Fruit fly (Drosophila melanogaster): ENCODE data around the gene CG31269.
A peak's percentile ranks its signal among the peaks of the same experiment; 100 is the strongest.

Gene CG31269

dm6 chr3R:17126838-17127237 lies at the start of gene CG31269, which contains the start of gene CG17477:
Gene CG31269, plus strand, starts transcription at chr3R:17127126.
Gene CG17477, minus strand, starts transcription at chr3R:17126938.
- TF ChIP-seq Hr51 (GFP tag; optimal IDR thresholded peaks at IDR 0.05) (no peak), CG3281 (GFP tag; optimal IDR thresholded peaks at IDR 0.05) (no peak), Nf-YC (tag; optimal IDR thresholded peaks at IDR 0.05) (no peak), zfh2 (GFP tag; optimal IDR thresholded peaks at IDR 0.05) (no peak), CG8478 (optimal IDR thresholded peaks at IDR 0.05) (no peak), CG31388 (GFP tag; optimal IDR thresholded peaks at IDR 0.05) (no peak), CG15073 (GFP tag; optimal IDR thresholded peaks at IDR 0.05) (no peak), chn (GFP tag; optimal IDR thresholded peaks at IDR 0.05) (no peak), Hey (tag; optimal IDR thresholded peaks at IDR 0.05) (no peak), CG32767 (GFP tag; IDR thresholded peaks at IDR 0.05) (no peak), gt (GFP tag; IDR thresholded peaks at IDR 0.05) (no peak), Antp (GFP tag; optimal IDR thresholded peaks at IDR 0.05) (no peak), Hr78 (GFP tag; optimal IDR thresholded peaks at IDR 0.05) (no peak), pfk (GFP tag; optimal IDR thresholded peaks at IDR 0.05) (no peak), sens (GFP tag) (no peak)

dm6 chr3R:17077968-17078417 lies 48.9 kb upstream of the CG31269 start:
- TF ChIP-seq ac (GFP tag; optimal IDR thresholded peaks at IDR 0.05) (no peak), peb (GFP tag; IDR thresholded peaks at IDR 0.05) (no peak), Trl (optimal IDR thresholded peaks at IDR 0.05) (peak; percentile 39 to 45), Trl (GFP tag; optimal IDR thresholded peaks at IDR 0.05) (peak; percentile 5), chinmo (GFP tag; IDR thresholded peaks at IDR 0.05; ENCODE audit: partially characterized antibody) (peak; percentile 93), CG9932 (GFP tag; IDR thresholded peaks at IDR 0.05) (peak; percentile 47), CG12219 (GFP tag; optimal IDR thresholded peaks at IDR 0.05) (peak; percentile 11), E2f1 (GFP tag; IDR thresholded peaks at IDR 0.05) (no peak), CG3995 (GFP tag; optimal IDR thresholded peaks at IDR 0.05) (no peak), CG17802 (tag; optimal IDR thresholded peaks at IDR 0.05) (no peak), CkIIα-i1 (GFP tag; IDR thresholded peaks at IDR 0.05) (no peak), CG9215 (GFP tag; IDR thresholded peaks at IDR 0.05) (no peak), CG14860 (GFP tag; IDR thresholded peaks at IDR 0.05; ENCODE audit: partially characterized antibody) (no peak), Dfd (GFP tag; optimal IDR thresholded peaks at IDR 0.05) (no peak), CG1832 (GFP tag; optimal IDR thresholded peaks at IDR 0.05) (no peak), Rfx (GFP tag; IDR thresholded peaks at IDR 0.05) (peak; percentile 19; the same call in 1 of the 2 replicates), BtbVII (GFP tag; optimal IDR thresholded peaks at IDR 0.05) (peak; percentile 19), caup (GFP tag; optimal IDR thresholded peaks at IDR 0.05; ENCODE audit: severe bottlenecking) (peak; percentile 15), Bgb (GFP tag; IDR thresholded peaks at IDR 0.05; ENCODE audit: partially characterized antibody) (peak; percentile 51; the same call in 1 of the 2 replicates), CG18764 (GFP tag; optimal IDR thresholded peaks at IDR 0.05) (no peak), sob (GFP tag; IDR thresholded peaks at IDR 0.05) (peak; percentile 58), sim (GFP tag; IDR thresholded peaks at IDR 0.05) (0 out of 2 replicates have a peak, but pooled peaks have one; percentile 5), scrt (GFP tag; optimal IDR thresholded peaks at IDR 0.05) (peak; percentile 23), CG7745 (tag; optimal IDR thresholded peaks at IDR 0.05) (no peak), CG5953 (GFP tag; IDR thresholded peaks at IDR 0.05) (peak; percentile 3; the same call in 1 of the 2 replicates), grn (GFP tag; optimal IDR thresholded peaks at IDR 0.05) (peak; percentile 58), mirr (GFP tag; optimal IDR thresholded peaks at IDR 0.05) (peak; percentile 86), Lim3 (GFP tag; IDR thresholded peaks at IDR 0.05) (no peak), nerfin-1 (tag; optimal IDR thresholded peaks at IDR 0.05) (no peak), Opbp (GFP tag; IDR thresholded peaks at IDR 0.05; ENCODE audit: partially characterized antibody) (peak; percentile 43; the same call in 1 of the 3 replicates), maf-S (GFP tag; optimal IDR thresholded peaks at IDR 0.05) (no peak), so (GFP tag; IDR thresholded peaks at IDR 0.05) (peak; percentile 12; the same call in 1 of the 3 replicates), ci (GFP tag; IDR thresholded peaks at IDR 0.05) (peak; percentile 32; the same call in 2 of the 3 replicates), rib (GFP tag; IDR thresholded peaks at IDR 0.05) (peak; percentile 71), CG6791 (GFP tag; IDR thresholded peaks at IDR 0.05; ENCODE audit: partially characterized antibody) (no peak), da (GFP tag; optimal IDR thresholded peaks at IDR 0.05) (no peak)

Data from whole organism, embryonic.